Worm (Caenorhabditis elegans) whole organism, L2 larva: ENCODE results near the gene tbc-7.

Experiments used
- ama-1 ChIP-seq: fragments of 150-350 bp; optimal IDR thresholded peaks from 2 replicates; lab custom pipeline; 2018; ENCODE audit warnings: inconsistent platforms
- blmp-1 ChIP-seq: sonication (generic microtip); optimal IDR thresholded peaks from 2 replicates; lab custom pipeline; 2017; ENCODE audit warnings: missing genetic modification characterization, mild to moderate bottlenecking, missing compliant biosample characterization, antibody characterized with exemption, moderate library complexity; ENCODE audit not compliant: insufficient read depth
- lin-13 ChIP-seq: fragments of 150-350 bp; optimal IDR thresholded peaks from 2 replicates; lab custom pipeline; 2014; ENCODE audit warnings: missing biosample characterization, missing genetic modification reagents, missing genetic modification characterization
- lsy-2 ChIP-seq, 2 experiments: fragments of 150-350 bp in 1 of 2; sonication (generic microtip) in 1 of 2; optimal IDR thresholded peaks; 2 replicates each; lab custom pipeline; 2014 to 2017; ENCODE audit warnings: missing biosample characterization in 2 of 2, missing genetic modification characterization in 2 of 2
- nhr-11 ChIP-seq: fragments of 150-350 bp; optimal IDR thresholded peaks from 2 replicates; lab custom pipeline; 2014; ENCODE audit warnings: missing biosample characterization, missing genetic modification characterization
- sem-4 ChIP-seq: fragments of 150-350 bp; optimal IDR thresholded peaks from 2 replicates; lab custom pipeline; 2014; ENCODE audit warnings: missing biosample characterization, missing genetic modification reagents, missing genetic modification characterization

DNA sequence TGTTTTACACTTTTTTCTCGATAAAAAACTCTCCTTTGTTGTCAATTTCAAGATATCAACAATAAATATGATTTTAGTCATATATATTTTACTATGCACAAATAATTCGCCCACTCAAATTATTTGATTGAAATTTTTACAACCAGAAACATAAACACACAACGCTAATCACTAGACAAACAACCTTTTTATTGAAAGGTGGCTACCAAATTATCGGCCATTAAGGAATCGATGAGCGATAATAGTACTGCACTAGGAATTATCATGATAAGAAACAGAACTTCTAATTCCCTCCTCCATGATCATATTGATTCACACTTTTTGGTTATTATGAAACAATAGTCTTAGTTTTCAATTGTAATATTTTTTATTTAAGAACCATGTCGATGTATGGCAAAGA, 24.9 kb upstream of the tbc-7 start, which contains the start of gene C42D8.1:
- TF ChIP-seq lin-13 (no peak), blmp-1 (no peak), ama-1 (no peak), nhr-11 (tag; lab: Kevin White, UChicago) (no peak), lsy-2 (tag; optimal IDR thresholded peaks at IDR 0.05; lab: Kevin White, UChicago) (no peak), sem-4 (no peak)
